Worm (Caenorhabditis elegans): ENCODE measurements around the gene clec-227.

ce11 chrV:14462653-14463052, 9.7 kb upstream of the clec-227 start:
- no peak for TF ChIP-seq unc-62 (GFP tag; optimal IDR thresholded peaks at IDR 0.05)
- TF ChIP-seq snpc-4 (tag; optimal IDR thresholded peaks at IDR 0.05) = no peak
- TF ChIP-seq ceh-83 (GFP tag; optimal IDR thresholded peaks at IDR 0.05) = no peak
- TF ChIP-seq sptf-1 (tag; optimal IDR thresholded peaks at IDR 0.05) = no peak
- no peak for TF ChIP-seq pha-4 (tag; optimal IDR thresholded peaks at IDR 0.05)
- no peak for TF ChIP-seq lsy-2 (tag; optimal IDR thresholded peaks at IDR 0.05)
- no peak for TF ChIP-seq ztf-11 (tag; optimal IDR thresholded peaks at IDR 0.05)
- no peak for TF ChIP-seq elt-3 (tag; optimal IDR thresholded peaks at IDR 0.05)
- no peak for TF ChIP-seq nhr-12 (tag; optimal IDR thresholded peaks at IDR 0.05)
- TF ChIP-seq nhr-237 (tag; optimal IDR thresholded peaks at IDR 0.05) = no peak
